Worm (Caenorhabditis elegans): ENCODE data around the gene stdh-4.
A peak's percentile ranks its signal among the peaks of the same experiment; 100 is the strongest.

Gene stdh-4

ce11 chrV:8569841-8570361 lies 20.8 kb downstream of the stdh-4 start, which contains the start of the genes F25G6.9 and symk-1 (continued):
- TF ChIP-seq sptf-1 (tag; optimal IDR thresholded peaks at IDR 0.05) (no peak), egl-13 (tag; optimal IDR thresholded peaks at IDR 0.05) (peak; percentile 29), zag-1 (tag; optimal IDR thresholded peaks at IDR 0.05) (no peak), aha-1 (tag; optimal IDR thresholded peaks at IDR 0.05) (no peak), mef-2 (tag; optimal IDR thresholded peaks at IDR 0.05) (no peak), nhr-237 (tag; optimal IDR thresholded peaks at IDR 0.05) (no peak), ceh-90 (tag; optimal IDR thresholded peaks at IDR 0.05) (no peak), nhr-84 (tag; optimal IDR thresholded peaks at IDR 0.05) (no peak), elt-3 (tag; optimal IDR thresholded peaks at IDR 0.05) (peak in 2 of 6 experiments; percentile 13 to 17), mep-1 (tag; optimal IDR thresholded peaks at IDR 0.05) (peak; percentile 87), Y116A8C.19 (tag; optimal IDR thresholded peaks at IDR 0.05; ENCODE audit: borderline replicate concordance) (no peak), isw-1 (GFP tag; IDR thresholded peaks at IDR 0.05) (peak; percentile 66), lir-3 (tag; optimal IDR thresholded peaks at IDR 0.05; ENCODE audit: poor library complexity) (peak; percentile 47), ztf-4 (tag; optimal IDR thresholded peaks at IDR 0.05) (peak; percentile 12), F16B12.6 (tag; optimal IDR thresholded peaks at IDR 0.05) (peak; percentile 3), nhr-47 (tag; optimal IDR thresholded peaks at IDR 0.05) (peak; percentile 89), tlp-1 (tag; optimal IDR thresholded peaks at IDR 0.05) (no peak), tbx-2 (tag; optimal IDR thresholded peaks at IDR 0.05) (peak; percentile 81), sup-37 (GFP tag; optimal IDR thresholded peaks at IDR 0.05) (peak; percentile 41), nhr-20 (tag; optimal IDR thresholded peaks at IDR 0.05) (peak; percentile 77), C16A3.4 (tag; optimal IDR thresholded peaks at IDR 0.05) (peak; percentile 10), lsy-2 (tag; optimal IDR thresholded peaks at IDR 0.05) (peak; percentile 72 to 82), unc-86 (tag; optimal IDR thresholded peaks at IDR 0.05) (peak; percentile 60), nhr-71 (tag; optimal IDR thresholded peaks at IDR 0.05) (peak; percentile 86), sox-4 (tag; optimal IDR thresholded peaks at IDR 0.05) (peak; percentile 57), dpl-1 (GFP tag; optimal IDR thresholded peaks at IDR 0.05) (peak; percentile 61 to 75 (median 71)), unc-30 (tag; optimal IDR thresholded peaks at IDR 0.05) (no peak), C04F5.9 (tag; optimal IDR thresholded peaks at IDR 0.05) (no peak), aly-2 (tag; optimal IDR thresholded peaks at IDR 0.05) (peak; percentile 56), unc-98 (GFP tag; IDR thresholded peaks at IDR 0.05) (no peak), pqm-1 (tag; optimal IDR thresholded peaks at IDR 0.05) (no peak), mdl-1 (tag; optimal IDR thresholded peaks at IDR 0.05) (peak in 1 of 2 experiments; percentile 37), vab-15 (tag; optimal IDR thresholded peaks at IDR 0.05) (no peak), snu-23 (GFP tag; optimal IDR thresholded peaks at IDR 0.05) (peak; percentile 81), nhr-76 (tag; optimal IDR thresholded peaks at IDR 0.05) (no peak), lin-15B (tag; optimal IDR thresholded peaks at IDR 0.05) (peak; percentile 16), mab-9 (GFP tag; IDR thresholded peaks at IDR 0.05) (no peak), unc-62 (GFP tag; optimal IDR thresholded peaks at IDR 0.05) (no peak), alr-1 (tag; optimal IDR thresholded peaks at IDR 0.05; ENCODE audit: borderline replicate concordance) (no peak), ces-1 (GFP tag; optimal IDR thresholded peaks at IDR 0.05) (no peak), dsc-1 (tag; optimal IDR thresholded peaks at IDR 0.05) (peak; percentile 82), swsn-7 (tag; optimal IDR thresholded peaks at IDR 0.05) (peak; percentile 82), fkh-10 (GFP tag; optimal IDR thresholded peaks at IDR 0.05) (no peak), rnt-1 (tag; optimal IDR thresholded peaks at IDR 0.05) (peak; percentile 86), nhr-11 (tag; optimal IDR thresholded peaks at IDR 0.05) (peak; percentile 20), hlh-4 (tag; optimal IDR thresholded peaks at IDR 0.05) (no peak), ceh-8 (GFP tag; optimal IDR thresholded peaks at IDR 0.05) (peak; percentile 37), hpl-2 (GFP tag; optimal IDR thresholded peaks at IDR 0.05) (peak; percentile 44), ama-1 (optimal IDR thresholded peaks at IDR 0.05) (no peak), jun-1 (tag; optimal IDR thresholded peaks at IDR 0.05) (no peak), ceh-63 (GFP tag; optimal IDR thresholded peaks at IDR 0.05) (no peak), fkh-4 (tag; optimal IDR thresholded peaks at IDR 0.05; ENCODE audit: borderline replicate concordance) (no peak), blmp-1 (tag; optimal IDR thresholded peaks at IDR 0.05) (no peak), ztf-11 (tag; optimal IDR thresholded peaks at IDR 0.05) (peak in 1 of 2 experiments; percentile 41)

All from whole organism, L1 larva.